Fruit fly (Drosophila melanogaster) whole organism, embryonic: ENCODE data around the gene ng4.

Experiments
- Antp ChIP-seq: fragments of 200-800 bp; sonication (Bioruptor generic); optimal IDR thresholded peaks from 3 replicates; lab custom pipeline; 2016; ENCODE audit warnings: missing biosample characterization, missing genetic modification characterization
- Atf-2 ChIP-seq: fragments of 200-800 bp; sonication (Bioruptor generic); optimal IDR thresholded peaks from 2 replicates; lab custom pipeline; 2016; ENCODE audit warnings: missing biosample characterization, missing genetic modification characterization
- Atf6 ChIP-seq: fragments of 200-800 bp; sonication (Bioruptor generic); IDR thresholded peaks from 2 replicates; pipeline ENCODE4 v1.3.6; 2022; ENCODE audit warnings: missing biosample characterization, missing genetic modification characterization
- B-H2 ChIP-seq: fragments of 200-800 bp; sonication (Bioruptor generic); optimal IDR thresholded peaks from 2 replicates; lab custom pipeline; 2018; ENCODE audit warnings: missing biosample characterization, mild to moderate bottlenecking, missing genetic modification characterization
- Blimp-1 ChIP-seq: fragments of 200-800 bp; sonication (Bioruptor generic); optimal IDR thresholded peaks from 3 replicates; lab custom pipeline; 2018; ENCODE audit warnings: missing biosample characterization, missing genetic modification characterization, mild to moderate bottlenecking, moderate library complexity, missing genetic modification reagents
- C15 ChIP-seq: fragments of 200-800 bp; sonication (Bioruptor generic); IDR thresholded peaks from 3 replicates; pipeline ENCODE4 v1.3.6; 2022; ENCODE audit warnings: missing biosample characterization, missing genetic modification characterization
- CG10431 ChIP-seq: fragments of 200-800 bp; sonication (Bioruptor generic); optimal IDR thresholded peaks from 3 replicates; lab custom pipeline; 2018; ENCODE audit warnings: missing biosample characterization, mild to moderate bottlenecking, missing genetic modification characterization
- CG10654 ChIP-seq: fragments of 200-800 bp; sonication (Bioruptor generic); optimal IDR thresholded peaks from 2 replicates; lab custom pipeline; 2016; ENCODE audit warnings: missing biosample characterization, missing genetic modification characterization
- CG12236 ChIP-seq: fragments of 200-800 bp; sonication (Bioruptor generic); optimal IDR thresholded peaks from 2 replicates; lab custom pipeline; 2016; ENCODE audit warnings: missing biosample characterization, missing genetic modification characterization
- CG1233 ChIP-seq: fragments of 200-800 bp; sonication (Bioruptor generic); optimal IDR thresholded peaks from 4 replicates; lab custom pipeline; 2018; ENCODE audit warnings: missing biosample characterization, mild to moderate bottlenecking, missing genetic modification characterization
- CG13894 ChIP-seq: fragments of 200-800 bp; sonication (Bioruptor generic); optimal IDR thresholded peaks from 3 replicates; lab custom pipeline; 2018; ENCODE audit warnings: missing biosample characterization, mild to moderate bottlenecking, missing genetic modification characterization, moderate library complexity
- CG15514 ChIP-seq: fragments of 200-800 bp; sonication (Bioruptor generic); optimal IDR thresholded peaks from 3 replicates; lab custom pipeline; 2017; ENCODE audit warnings: missing biosample characterization, missing genetic modification characterization, mild to moderate bottlenecking, moderate library complexity, missing genetic modification reagents
- CG16779 ChIP-seq: fragments of 200-800 bp; sonication (Bioruptor generic); IDR thresholded peaks from 2 replicates; pipeline ENCODE4 v1.3.6; 2022; ENCODE audit warnings: missing biosample characterization, missing genetic modification characterization
- CG17829 ChIP-seq: fragments of 200-800 bp; optimal IDR thresholded peaks from 2 replicates; lab custom pipeline; 2019; ENCODE audit warnings: missing biosample characterization, mild to moderate bottlenecking, missing genetic modification characterization, moderate library complexity
- CG31224 ChIP-seq: fragments of 200-800 bp; sonication (Bioruptor generic); IDR thresholded peaks from 2 replicates; pipeline ENCODE4 v1.3.6; 2022; ENCODE audit warnings: missing biosample characterization, missing genetic modification characterization
- CG6689 ChIP-seq: fragments of 200-800 bp; sonication (Bioruptor generic); IDR thresholded peaks from 2 replicates; pipeline ENCODE4 v1.3.6; 2022; ENCODE audit warnings: missing biosample characterization, missing genetic modification characterization
- CG7839 ChIP-seq: fragments of 200-800 bp; sonication (Bioruptor generic); optimal IDR thresholded peaks from 3 replicates; lab custom pipeline; 2018; ENCODE audit warnings: missing biosample characterization, mild to moderate bottlenecking, missing genetic modification characterization, moderate library complexity
- CG7963 ChIP-seq: fragments of 200-800 bp; sonication (Bioruptor generic); IDR thresholded peaks from 3 replicates; pipeline ENCODE4 v1.3.6; 2022; ENCODE audit warnings: missing biosample characterization, missing genetic modification characterization; ENCODE audit not compliant: partially characterized antibody
- CG9437 ChIP-seq: fragments of 200-800 bp; sonication (Bioruptor generic); optimal IDR thresholded peaks from 2 replicates; lab custom pipeline; 2018; ENCODE audit warnings: missing biosample characterization, mild to moderate bottlenecking, missing genetic modification characterization
- CG9609 ChIP-seq: fragments of 200-800 bp; sonication (Bioruptor generic); optimal IDR thresholded peaks from 3 replicates; lab custom pipeline; 2016; ENCODE audit warnings: missing biosample characterization, missing genetic modification characterization
- CG9876 ChIP-seq: fragments of 200-800 bp; sonication (Bioruptor generic); optimal IDR thresholded peaks from 2 replicates; lab custom pipeline; 2016; ENCODE audit warnings: missing biosample characterization, missing genetic modification characterization
- Dip2 ChIP-seq: fragments of 200-800 bp; sonication (Bioruptor generic); IDR thresholded peaks from 2 replicates; pipeline ENCODE4 v1.3.6; 2022; ENCODE audit warnings: missing biosample characterization, missing genetic modification characterization
- Dp ChIP-seq: fragments of 200-800 bp; sonication (Bioruptor generic); optimal IDR thresholded peaks from 2 replicates; lab custom pipeline; 2018; ENCODE audit warnings: missing biosample characterization, mild to moderate bottlenecking, missing genetic modification characterization, moderate library complexity
- E2f1 ChIP-seq: fragments of 200-800 bp; sonication (Bioruptor generic); IDR thresholded peaks from 2 replicates; pipeline ENCODE4 v1.3.6; 2022; ENCODE audit warnings: missing biosample characterization, missing genetic modification characterization
- Fer2 ChIP-seq: fragments of 200-800 bp; sonication (Bioruptor generic); optimal IDR thresholded peaks from 2 replicates; lab custom pipeline; 2018; ENCODE audit warnings: missing biosample characterization, mild to moderate bottlenecking, missing genetic modification characterization, moderate library complexity
- Gug ChIP-seq: fragments of 200-800 bp; sonication (Bioruptor generic); IDR thresholded peaks from 4 replicates; pipeline ENCODE4 v1.3.6; 2022; ENCODE audit warnings: missing biosample characterization, missing genetic modification characterization
- HHEX ChIP-seq: fragments of 200-800 bp; sonication (Bioruptor generic); optimal IDR thresholded peaks from 3 replicates; lab custom pipeline; 2017; ENCODE audit warnings: missing biosample characterization, mild to moderate bottlenecking, missing genetic modification characterization, missing genetic modification reagents
- HLH4C ChIP-seq: fragments of 200-800 bp; sonication (Bioruptor generic); IDR thresholded peaks from 3 replicates; pipeline ENCODE4 v1.3.6; 2022; ENCODE audit warnings: missing biosample characterization, missing genetic modification characterization; ENCODE audit not compliant: partially characterized antibody
- Jarid2 ChIP-seq: fragments of 200-800 bp; sonication (Bioruptor generic); optimal IDR thresholded peaks from 3 replicates; lab custom pipeline; 2017; ENCODE audit warnings: mild to moderate bottlenecking, missing biosample characterization, missing genetic modification reagents, missing genetic modification characterization
- Lim3 ChIP-seq: fragments of 200-800 bp; sonication (Bioruptor generic); IDR thresholded peaks from 2 replicates; pipeline ENCODE4 v1.3.6; 2022; ENCODE audit warnings: missing biosample characterization, missing genetic modification characterization
- Mes4 ChIP-seq: fragments of 200-800 bp; sonication (Bioruptor generic); optimal IDR thresholded peaks from 2 replicates; lab custom pipeline; 2016; ENCODE audit warnings: missing biosample characterization, missing genetic modification characterization
- NC2α ChIP-seq: fragments of 200-800 bp; sonication (Bioruptor generic); optimal IDR thresholded peaks from 2 replicates; lab custom pipeline; 2016; ENCODE audit warnings: missing biosample characterization, missing genetic modification characterization
- Ssrp ChIP-seq: fragments of 200-800 bp; sonication (Bioruptor generic); optimal IDR thresholded peaks from 2 replicates; lab custom pipeline; 2018; ENCODE audit warnings: missing biosample characterization, mild to moderate bottlenecking, missing genetic modification characterization, moderate library complexity
- al ChIP-seq: fragments of 200-800 bp; sonication (Bioruptor generic); IDR thresholded peaks from 2 replicates; pipeline ENCODE4 v1.3.6; 2022; ENCODE audit warnings: missing biosample characterization, missing genetic modification characterization
- aop ChIP-seq: fragments of 200-800 bp; sonication (Bioruptor generic); IDR thresholded peaks from 2 replicates; pipeline ENCODE4 v1.3.6; 2022; ENCODE audit warnings: missing biosample characterization, missing genetic modification characterization
- bowl ChIP-seq: fragments of 200-800 bp; sonication (Bioruptor generic); IDR thresholded peaks from 2 replicates; pipeline ENCODE4 v1.3.6; 2022; ENCODE audit warnings: missing biosample characterization, missing genetic modification characterization
- caup ChIP-seq: fragments of 200-800 bp; sonication (Bioruptor generic); optimal IDR thresholded peaks from 3 replicates; lab custom pipeline; 2017; ENCODE audit warnings: missing biosample characterization, mild to moderate bottlenecking, missing genetic modification characterization, moderate library complexity; ENCODE audit not compliant: severe bottlenecking
- fd64A ChIP-seq: fragments of 200-800 bp; sonication (Bioruptor generic); optimal IDR thresholded peaks from 3 replicates; lab custom pipeline; 2018; ENCODE audit warnings: missing biosample characterization, mild to moderate bottlenecking, missing genetic modification characterization
- inv ChIP-seq: fragments of 200-800 bp; sonication (Bioruptor generic); IDR thresholded peaks from 2 replicates; pipeline ENCODE4 v1.3.6; 2022; ENCODE audit warnings: missing biosample characterization, missing genetic modification characterization; ENCODE audit not compliant: partially characterized antibody
- klu ChIP-seq: fragments of 200-800 bp; sonication (Bioruptor generic); IDR thresholded peaks from 2 replicates; pipeline ENCODE4 v1.3.6; 2022; ENCODE audit warnings: missing biosample characterization, missing genetic modification characterization
- lov ChIP-seq, 2 experiments: fragments of 200-800 bp in 1 of 2; fragments of >200 bp in 1 of 2; sonication (Bioruptor generic) in 1 of 2; IDR thresholded peaks in 1 of 2; optimal IDR thresholded peaks in 1 of 2; 2 replicates in 1 of 2; 3 replicates in 1 of 2; pipeline versions ENCODE4 v1.3.6 to Lab custom; 2017 to 2022; ENCODE audit warnings: missing biosample characterization in 1 of 2, missing genetic modification characterization in 1 of 2
- nerfin-2 ChIP-seq: fragments of 200-800 bp; sonication (Bioruptor generic); IDR thresholded peaks from 2 replicates; pipeline ENCODE4 v1.3.6; 2022; ENCODE audit warnings: missing biosample characterization, missing genetic modification characterization; ENCODE audit not compliant: partially characterized antibody
- nmo ChIP-seq: fragments of 200-800 bp; sonication (Bioruptor generic); optimal IDR thresholded peaks from 2 replicates; lab custom pipeline; 2018; ENCODE audit warnings: missing biosample characterization, mild to moderate bottlenecking, missing genetic modification characterization, moderate library complexity
- onecut ChIP-seq: fragments of 200-800 bp; sonication (Bioruptor generic); IDR thresholded peaks from 2 replicates; pipeline ENCODE4 v1.3.6; 2022; ENCODE audit warnings: missing biosample characterization, missing genetic modification characterization
- ranshi ChIP-seq: fragments of 200-800 bp; sonication (Bioruptor generic); IDR thresholded peaks from 2 replicates; pipeline ENCODE4 v1.3.6; 2022; ENCODE audit warnings: missing biosample characterization, missing genetic modification characterization
- sqz ChIP-seq: fragments of 200-800 bp; sonication (Bioruptor generic); optimal IDR thresholded peaks from 3 replicates; lab custom pipeline; 2018; ENCODE audit warnings: missing biosample characterization, mild to moderate bottlenecking, missing genetic modification characterization
- tap ChIP-seq: fragments of 200-800 bp; optimal IDR thresholded peaks from 3 replicates; lab custom pipeline; 2019; ENCODE audit warnings: missing biosample characterization, mild to moderate bottlenecking, missing genetic modification characterization, moderate library complexity
- tin ChIP-seq: fragments of 200-800 bp; sonication (Bioruptor generic); optimal IDR thresholded peaks from 3 replicates; lab custom pipeline; 2016; ENCODE audit warnings: missing biosample characterization, missing genetic modification characterization

The ng4 gene

dm6 chrX:3255569-3256309, 11.7 kb upstream of the ng4 start (continued):
- TF ChIP-seq tap (tag; lab: Kevin White, UChicago) (peak; percentile 78), CG10654 (GFP tag; lab: Kevin White, UChicago) (peak; percentile 94), onecut (GFP tag; lab: Robert Waterston, UW) (peak; percentile 84), CG12236 (peak; percentile 80), Jarid2 (GFP tag; lab: Kevin White, UChicago) (peak; percentile 78), CG9609 (GFP tag; lab: Kevin White, UChicago) (peak; percentile 94), Fer2 (tag; lab: Kevin White, UChicago) (peak; percentile 92), CG7839 (tag; lab: Kevin White, UChicago) (peak; percentile 94), CG9876 (GFP tag; lab: Kevin White, UChicago) (peak; percentile 72), Blimp-1 (peak; percentile 91), Atf-2 (GFP tag; lab: Kevin White, UChicago) (peak; percentile 95), tin (GFP tag; lab: Kevin White, UChicago) (peak; percentile 95), al (GFP tag; lab: Robert Waterston, UW) (peak; percentile 90), aop (GFP tag; lab: Robert Waterston, UW) (no peak), ranshi (GFP tag; lab: Robert Waterston, UW) (peak; percentile 93), Atf6 (GFP tag; lab: Robert Waterston, UW) (peak; percentile 96), CG31224 (peak; percentile 87), CG9437 (GFP tag; lab: Kevin White, UChicago) (peak; percentile 93), caup (GFP tag; lab: Kevin White, UChicago) (peak; percentile 96), CG13894 (tag; lab: Kevin White, UChicago) (peak; percentile 92), NC2α (GFP tag; lab: Kevin White, UChicago) (peak; percentile 84), Gug (GFP tag; lab: Robert Waterston, UW) (peak; percentile 82), nmo (peak; percentile 92), CG10431 (peak; percentile 70), Ssrp (tag; lab: Kevin White, UChicago) (peak; percentile 93), CG6689 (GFP tag; lab: Robert Waterston, UW) (peak; percentile 95), CG7963 (GFP tag; lab: Robert Waterston, UW) (no peak), E2f1 (GFP tag; lab: Robert Waterston, UW) (peak; percentile 91), bowl (GFP tag; lab: Robert Waterston, UW) (peak; percentile 15; the same call in 1 of the 2 replicates), Lim3 (GFP tag; lab: Robert Waterston, UW) (peak; percentile 76), HLH4C (GFP tag; lab: Robert Waterston, UW) (no peak), CG1233 (peak; percentile 95), B-H2 (GFP tag; lab: Kevin White, UChicago) (peak; percentile 85), CG17829 (tag; lab: Kevin White, UChicago) (peak; percentile 81), sqz (GFP tag; lab: Kevin White, UChicago) (peak; percentile 90), CG16779 (peak; percentile 77), Mes4 (GFP tag; lab: Kevin White, UChicago) (peak; percentile 91), lov (optimal IDR thresholded peaks at IDR 0.05; lab: Kevin White, UChicago) (no peak), lov (GFP tag; IDR thresholded peaks at IDR 0.05; lab: Robert Waterston, UW) (no peak), C15 (GFP tag; lab: Robert Waterston, UW) (peak; percentile 84; the same call in 2 of the 3 replicates), fd64A (GFP tag; lab: Kevin White, UChicago) (peak; percentile 61), klu (GFP tag; lab: Robert Waterston, UW) (peak; percentile 92), CG15514 (GFP tag; lab: Kevin White, UChicago) (peak; percentile 88), Dip2 (peak; percentile 37; the same call in 1 of the 2 replicates), Antp (GFP tag; lab: Kevin White, UChicago) (peak; percentile 84), nerfin-2 (GFP tag; lab: Robert Waterston, UW) (no peak), Dp (GFP tag; lab: Kevin White, UChicago) (peak; percentile 3), HHEX (GFP tag; lab: Kevin White, UChicago) (peak; percentile 95), inv (GFP tag; lab: Robert Waterston, UW) (no peak)
